Fruit fly (Drosophila melanogaster): ENCODE results near the gene CG10657.

The CG10657 gene

DNA sequence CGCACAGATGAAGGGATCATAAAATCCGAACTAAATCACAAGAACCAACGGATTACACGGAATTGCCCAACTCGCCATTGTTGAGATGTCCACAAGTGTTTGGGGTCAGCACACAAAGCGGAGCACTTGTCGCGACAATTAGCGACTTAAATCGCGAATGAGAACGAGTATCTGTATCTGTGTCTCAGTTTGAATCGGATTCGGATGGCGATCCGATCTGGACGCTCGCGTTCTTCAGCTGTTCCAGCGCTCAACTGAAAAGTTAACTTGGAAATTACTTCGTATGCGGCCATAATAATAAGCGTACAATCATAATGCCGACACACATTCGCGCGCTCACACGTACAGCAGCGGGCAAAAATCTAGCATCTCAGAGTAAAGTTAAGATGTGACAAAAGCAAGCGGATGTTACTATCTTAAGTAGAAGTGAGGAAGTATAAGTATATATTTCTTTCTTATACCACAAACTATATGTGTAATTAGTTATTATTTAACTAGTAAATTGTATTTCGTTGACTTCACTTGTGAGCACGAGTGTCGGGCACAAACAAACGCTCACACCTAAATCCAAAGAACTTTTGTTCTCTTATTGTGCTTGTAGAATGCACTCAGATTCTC lies 6.5 kb downstream of the CG10657 start, which contains the start of gene CG10660 (continued):
- peak; percentile 66 for TF ChIP-seq tup (GFP tag; optimal IDR thresholded peaks at IDR 0.05)
- no peak for TF ChIP-seq Kr (GFP tag; optimal IDR thresholded peaks at IDR 0.05)
- TF ChIP-seq ken (GFP tag; IDR thresholded peaks at IDR 0.05): peak; percentile 86
- peak; percentile 68 for TF ChIP-seq sens-2 (GFP tag; IDR thresholded peaks at IDR 0.05)
- TF ChIP-seq CG3995 (GFP tag; optimal IDR thresholded peaks at IDR 0.05): peak; percentile 31
- peak; percentile 82 for TF ChIP-seq Rx (GFP tag; IDR thresholded peaks at IDR 0.05)
- TF ChIP-seq CG12942 (GFP tag; optimal IDR thresholded peaks at IDR 0.05): peak; percentile 66
- peak; percentile 20 for TF ChIP-seq CG4617 (GFP tag; optimal IDR thresholded peaks at IDR 0.05; ENCODE audit: borderline replicate concordance)
- TF ChIP-seq CG2116 (GFP tag; optimal IDR thresholded peaks at IDR 0.05): peak; percentile 54
- TF ChIP-seq dpn (GFP tag; optimal IDR thresholded peaks at IDR 0.05): peak; percentile 72 to 87
- peak; percentile 36 for TF ChIP-seq CG10543 (GFP tag; optimal IDR thresholded peaks at IDR 0.05)
- TF ChIP-seq hth (optimal IDR thresholded peaks at IDR 0.05): no peak
- peak; percentile 79 for TF ChIP-seq CG12155 (GFP tag; optimal IDR thresholded peaks at IDR 0.05)
- TF ChIP-seq lola (GFP tag; optimal IDR thresholded peaks at IDR 0.05): peak in 1 of 3 experiments; percentile 86
- TF ChIP-seq jigr1 (GFP tag; IDR thresholded peaks at IDR 0.05): peak; percentile 50; the same call in 1 of the 3 replicates
- TF ChIP-seq Ptx1 (GFP tag; IDR thresholded peaks at IDR 0.05): peak; percentile 88
- TF ChIP-seq CG18619 (GFP tag; optimal IDR thresholded peaks at IDR 0.05): peak; percentile 84
- TF ChIP-seq aop (GFP tag; IDR thresholded peaks at IDR 0.05): 0 out of 2 replicates have a peak, but pooled peaks have one; percentile 39
- peak; percentile 73 for TF ChIP-seq CG18011 (GFP tag; optimal IDR thresholded peaks at IDR 0.05)
- TF ChIP-seq Nf-YA (GFP tag; IDR thresholded peaks at IDR 0.05): peak; percentile 82
- no peak for TF ChIP-seq sna (GFP tag; IDR thresholded peaks at IDR 0.05; ENCODE audit: partially characterized antibody)
- peak; percentile 82 for TF ChIP-seq CG17568 (GFP tag; optimal IDR thresholded peaks at IDR 0.05)
- peak; percentile 36 for TF ChIP-seq CG6765 (GFP tag; optimal IDR thresholded peaks at IDR 0.05)
- TF ChIP-seq CG12104 (GFP tag; optimal IDR thresholded peaks at IDR 0.05): peak; percentile 66
- no peak for TF ChIP-seq chinmo (GFP tag; IDR thresholded peaks at IDR 0.05; ENCODE audit: partially characterized antibody)
- peak; percentile 22 for TF ChIP-seq CG15073 (GFP tag; optimal IDR thresholded peaks at IDR 0.05)
- peak; percentile 90 for TF ChIP-seq tap (tag; optimal IDR thresholded peaks at IDR 0.05)
- peak; percentile 86 for TF ChIP-seq Meics (GFP tag; optimal IDR thresholded peaks at IDR 0.05)
- peak; percentile 39 for TF ChIP-seq Ets97D (GFP tag; optimal IDR thresholded peaks at IDR 0.05)
- peak; percentile 86 for TF ChIP-seq Atf6 (GFP tag; IDR thresholded peaks at IDR 0.05)
- peak; percentile 88 for TF ChIP-seq seq (GFP tag; IDR thresholded peaks at IDR 0.05)
- peak; percentile 70 for TF ChIP-seq tio (GFP tag; optimal IDR thresholded peaks at IDR 0.05)
- TF ChIP-seq crp (GFP tag; optimal IDR thresholded peaks at IDR 0.05): peak in 1 of 2 experiments; percentile 15
- peak; percentile 91 for TF ChIP-seq CG10979 (tag; optimal IDR thresholded peaks at IDR 0.05)
- TF ChIP-seq CG13296 (GFP tag; optimal IDR thresholded peaks at IDR 0.05): peak; percentile 52
- peak; percentile 8 for TF ChIP-seq CG13624 (GFP tag; optimal IDR thresholded peaks at IDR 0.05)
- peak; percentile 25 for TF ChIP-seq da (GFP tag; optimal IDR thresholded peaks at IDR 0.05)
- TF ChIP-seq gce (GFP tag; IDR thresholded peaks at IDR 0.05): peak; percentile 84
- peak; percentile 83 for TF ChIP-seq Fer1 (GFP tag; optimal IDR thresholded peaks at IDR 0.05)
- TF ChIP-seq CG14965 (GFP tag; optimal IDR thresholded peaks at IDR 0.05; ENCODE audit: borderline replicate concordance): no peak
- TF ChIP-seq bcd (GFP tag; optimal IDR thresholded peaks at IDR 0.05): peak; percentile 89
- TF ChIP-seq cg (GFP tag; optimal IDR thresholded peaks at IDR 0.05): peak; percentile 11
- peak; percentile 64 for TF ChIP-seq CG7372 (GFP tag; IDR thresholded peaks at IDR 0.05)
- peak; percentile 55 for TF ChIP-seq maf-S (GFP tag; optimal IDR thresholded peaks at IDR 0.05)
- TF ChIP-seq otp (GFP tag; IDR thresholded peaks at IDR 0.05): peak; percentile 91
- no peak for TF ChIP-seq kni (GFP tag; optimal IDR thresholded peaks at IDR 0.05)
- TF ChIP-seq CG1832 (GFP tag; optimal IDR thresholded peaks at IDR 0.05): no peak
- TF ChIP-seq Dip3 (GFP tag; optimal IDR thresholded peaks at IDR 0.05): peak; percentile 69
- TF ChIP-seq cato (GFP tag; optimal IDR thresholded peaks at IDR 0.05; ENCODE audit: borderline replicate concordance): peak; percentile 75

Data from whole organism, embryonic.